Fruit fly (Drosophila melanogaster): ENCODE results near the gene Mfe2.

- TF ChIP-seq CG1620 (GFP tag; optimal IDR thresholded peaks at IDR 0.05) (no peak), cic (GFP tag; optimal IDR thresholded peaks at IDR 0.05) (no peak), ovo (GFP tag; optimal IDR thresholded peaks at IDR 0.05) (no peak), CG33017 (tag; optimal IDR thresholded peaks at IDR 0.05) (no peak), toe (GFP tag; optimal IDR thresholded peaks at IDR 0.05) (no peak), Mnt (GFP tag; optimal IDR thresholded peaks at IDR 0.05) (no peak), cnc (optimal IDR thresholded peaks at IDR 0.05) (no peak), CG5204 (GFP tag; optimal IDR thresholded peaks at IDR 0.05) (no peak), bab1 (GFP tag; optimal IDR thresholded peaks at IDR 0.05) (no peak), CG14711 (tag; optimal IDR thresholded peaks at IDR 0.05) (no peak), Clk (GFP tag; optimal IDR thresholded peaks at IDR 0.05) (no peak), kay (GFP tag; ENCODE audit: borderline replicate concordance) (no peak)
Observed at dm6 chrX:16263415-16263814, 7.3 kb upstream of the Mfe2 start.

Measured in whole organism, adult.